Fruit fly (Drosophila melanogaster) whole organism, adult: ENCODE data around the gene CG5498.

Experiments
- CG14711 ChIP-seq: fragments of 200-800 bp; sonication (Bioruptor generic); optimal IDR thresholded peaks from 2 replicates; lab custom pipeline; 2018; ENCODE audit warnings: missing biosample characterization, mild to moderate bottlenecking, missing genetic modification characterization, moderate library complexity
- CG1620 ChIP-seq: fragments of 200-800 bp; sonication (Bioruptor generic); optimal IDR thresholded peaks from 2 replicates; lab custom pipeline; 2016; ENCODE audit warnings: missing biosample characterization, missing genetic modification characterization
- CG33017 ChIP-seq: fragments of 200-800 bp; sonication (Bioruptor generic); optimal IDR thresholded peaks from 2 replicates; lab custom pipeline; 2018; ENCODE audit warnings: missing biosample characterization, mild to moderate bottlenecking, missing genetic modification characterization, moderate library complexity
- CG7045 ChIP-seq: fragments of 200-800 bp; sonication (Bioruptor generic); optimal IDR thresholded peaks from 2 replicates; lab custom pipeline; 2017; ENCODE audit warnings: missing biosample characterization, mild to moderate bottlenecking, missing genetic modification characterization
- Clk ChIP-seq: fragments of 200-800 bp; sonication (Bioruptor generic); optimal IDR thresholded peaks from 2 replicates; lab custom pipeline; 2017; ENCODE audit warnings: missing biosample characterization, missing genetic modification characterization
- Hr96 ChIP-seq: fragments of 200-800 bp; sonication (Bioruptor generic); optimal IDR thresholded peaks from 2 replicates; lab custom pipeline; 2016; ENCODE audit warnings: missing biosample characterization, missing genetic modification characterization
- Mnt ChIP-seq: fragments of 200-800 bp; sonication (Bioruptor generic); optimal IDR thresholded peaks from 2 replicates; lab custom pipeline; 2016; ENCODE audit warnings: missing biosample characterization, mild to moderate bottlenecking, missing genetic modification characterization
- bab1 ChIP-seq: fragments of 200-800 bp; sonication (Bioruptor generic); optimal IDR thresholded peaks from 3 replicates; lab custom pipeline; 2019; ENCODE audit warnings: missing biosample characterization, mild to moderate bottlenecking, missing genetic modification characterization, moderate library complexity
- cic ChIP-seq: fragments of 200-800 bp; sonication (Bioruptor generic); optimal IDR thresholded peaks from 2 replicates; lab custom pipeline; 2017; ENCODE audit warnings: missing biosample characterization, mild to moderate bottlenecking, missing genetic modification characterization, moderate library complexity
- kay ChIP-seq: fragments of 200-800 bp; sonication (Bioruptor generic); peaks from one replicate; lab custom pipeline; 2016; ENCODE audit warnings: missing biosample characterization, missing genetic modification characterization, borderline replicate concordance
- tj ChIP-seq: fragments of 200-800 bp; sonication (Bioruptor generic); optimal IDR thresholded peaks from 3 replicates; lab custom pipeline; 2017; ENCODE audit warnings: missing biosample characterization, mild to moderate bottlenecking, missing genetic modification characterization, moderate library complexity

dm6 chr3L:20342334-20342733 is 41.6 kb downstream of the CG5498 start, which contains the start of gene Spn77Bc:
- TF ChIP-seq tj (GFP tag; lab: Kevin White, UChicago) (no peak), kay (GFP tag; lab: Kevin White, UChicago) (no peak), CG33017 (tag; lab: Kevin White, UChicago) (no peak), Mnt (no peak), CG14711 (no peak), cic (GFP tag; lab: Kevin White, UChicago) (no peak), bab1 (GFP tag; lab: Kevin White, UChicago) (no peak), Hr96 (no peak), CG7045 (GFP tag; lab: Kevin White, UChicago) (no peak), CG1620 (GFP tag; lab: Kevin White, UChicago) (no peak), Clk (GFP tag; lab: Kevin White, UChicago) (no peak)
